Worm (Caenorhabditis elegans): ENCODE results near the gene Y49F6B.6.

Y49F6B.6 gene

DNA sequence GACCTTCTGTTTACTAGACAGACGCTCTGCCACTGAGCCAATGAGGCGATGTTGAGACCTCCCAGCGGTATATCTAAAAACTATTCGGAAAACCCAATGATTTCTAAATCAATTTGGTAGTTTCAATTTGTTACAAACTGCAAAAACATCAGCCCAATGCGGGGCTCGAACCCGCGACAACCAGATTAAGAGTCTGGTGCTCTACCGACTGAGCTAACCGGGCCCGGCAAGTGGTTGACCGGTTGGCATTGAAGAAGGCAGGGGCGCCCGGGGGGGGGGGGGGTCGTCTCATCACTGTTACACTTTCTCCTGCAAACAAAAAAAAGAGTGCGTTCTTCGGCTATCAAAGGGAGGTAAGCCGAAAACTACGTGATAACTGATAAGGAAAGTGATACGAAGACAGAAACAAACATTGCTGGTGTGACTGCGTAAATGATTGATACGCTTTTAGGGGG is 33.6 kb upstream of the Y49F6B.6 start (continued):
- TF ChIP-seq nhr-71 (tag; optimal IDR thresholded peaks at IDR 0.05) (peak; percentile 60), ceh-90 (tag; optimal IDR thresholded peaks at IDR 0.05) (no peak), nhr-84 (tag; optimal IDR thresholded peaks at IDR 0.05) (no peak), unc-62 (GFP tag; optimal IDR thresholded peaks at IDR 0.05) (no peak), ceh-82 (tag; optimal IDR thresholded peaks at IDR 0.05) (peak in 1 of 3 experiments; percentile 3), nhr-77 (tag; optimal IDR thresholded peaks at IDR 0.05) (no peak), jun-1 (tag; optimal IDR thresholded peaks at IDR 0.05) (peak; percentile 6), elt-3 (tag; optimal IDR thresholded peaks at IDR 0.05) (peak in 3 of 6 experiments; percentile 45 to 62 (median 46)), ces-1 (GFP tag; optimal IDR thresholded peaks at IDR 0.05) (no peak), mef-2 (tag; optimal IDR thresholded peaks at IDR 0.05) (no peak), nhr-28 (tag; optimal IDR thresholded peaks at IDR 0.05) (no peak), mab-9 (GFP tag; IDR thresholded peaks at IDR 0.05) (no peak), tbx-2 (tag; optimal IDR thresholded peaks at IDR 0.05) (peak; percentile 22)

DNA sequence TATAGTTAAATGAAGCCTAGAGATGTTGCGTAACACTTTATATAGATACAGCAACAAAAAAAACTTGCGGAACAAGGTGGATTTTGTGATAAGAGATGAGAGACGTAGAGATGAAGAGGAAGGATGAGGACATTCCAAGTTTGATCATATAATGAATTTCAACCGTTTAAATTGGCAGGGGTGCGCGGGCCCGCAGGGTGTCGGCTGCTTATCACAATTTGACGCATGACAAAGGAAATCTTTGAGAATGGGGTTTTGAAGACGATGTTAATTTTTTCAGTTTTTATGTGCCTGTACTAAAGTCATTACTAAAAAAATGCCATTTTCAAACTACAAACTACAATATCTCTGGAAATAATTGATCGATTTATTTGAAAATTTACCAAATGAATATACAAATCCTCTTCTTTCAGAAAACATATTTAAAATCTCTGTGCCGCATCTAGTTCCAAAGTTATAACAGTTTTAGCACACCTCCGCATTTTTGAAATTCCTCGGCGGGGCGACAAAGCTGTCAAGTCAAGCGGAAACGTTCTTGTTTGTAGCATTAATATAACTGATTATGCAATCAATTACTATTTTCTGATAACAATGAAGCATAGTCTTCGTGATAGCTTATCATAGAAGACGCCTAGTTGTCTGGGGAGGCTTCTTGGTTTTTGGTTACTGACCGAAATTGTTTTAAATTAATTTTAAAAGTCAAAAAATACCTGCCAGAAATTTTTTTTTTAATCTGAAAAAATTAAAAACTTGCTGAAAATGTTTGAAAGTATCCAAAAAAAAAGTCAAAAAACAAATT is 32.9 kb upstream of the Y49F6B.6 start:
- peak; percentile 86 for TF ChIP-seq elt-2 (tag; optimal IDR thresholded peaks at IDR 0.05)
- no peak for TF ChIP-seq swsn-7 (tag; optimal IDR thresholded peaks at IDR 0.05)
- peak; percentile 57 for TF ChIP-seq tlp-1 (tag; optimal IDR thresholded peaks at IDR 0.05)
- TF ChIP-seq xbp-1 (tag; optimal IDR thresholded peaks at IDR 0.05), result no peak
- TF ChIP-seq ceh-90 (tag; optimal IDR thresholded peaks at IDR 0.05), result no peak
- TF ChIP-seq C34B4.2 (tag; optimal IDR thresholded peaks at IDR 0.05), result no peak
- peak; percentile 59 for TF ChIP-seq snpc-4 (tag; optimal IDR thresholded peaks at IDR 0.05)

DNA sequence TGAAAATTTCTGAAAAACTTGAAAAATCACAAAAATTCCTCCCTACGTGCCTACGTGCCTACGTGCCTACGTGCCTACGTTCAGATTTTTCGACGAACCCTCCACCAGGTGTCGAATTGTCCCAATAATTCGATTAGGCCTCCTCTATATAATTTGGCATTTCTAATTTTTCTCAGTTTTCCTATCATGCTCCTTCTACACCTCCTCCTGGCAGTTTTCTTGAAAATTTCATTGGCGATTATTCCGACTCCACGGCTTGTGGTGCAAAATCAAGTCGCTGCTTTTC is 32.3 kb upstream of the Y49F6B.6 start, which contains the start of gene C16C8.17:
TSS of gene C16C8.17 (plus strand) at position 187 of the 286 bp plus-strand sequence.
- no peak for TF ChIP-seq nhr-12 (tag; optimal IDR thresholded peaks at IDR 0.05)
- TF ChIP-seq unc-86 (tag; optimal IDR thresholded peaks at IDR 0.05), result no peak
- no peak for TF ChIP-seq aha-1 (tag; optimal IDR thresholded peaks at IDR 0.05)
- TF ChIP-seq grh-1 (GFP tag; IDR thresholded peaks at IDR 0.05), result no peak
- no peak for TF ChIP-seq nhr-47 (tag; optimal IDR thresholded peaks at IDR 0.05)
- no peak for TF ChIP-seq nhr-11 (tag; optimal IDR thresholded peaks at IDR 0.05)
- TF ChIP-seq C04F5.9 (tag; optimal IDR thresholded peaks at IDR 0.05), result no peak
- no peak for TF ChIP-seq nhr-90 (tag; optimal IDR thresholded peaks at IDR 0.05; ENCODE audit: poor library complexity)
- TF ChIP-seq nhr-20 (tag; optimal IDR thresholded peaks at IDR 0.05), result no peak
- no peak for TF ChIP-seq ztf-4 (tag; optimal IDR thresholded peaks at IDR 0.05)
- TF ChIP-seq F16B12.6 (tag; optimal IDR thresholded peaks at IDR 0.05), result no peak

DNA sequence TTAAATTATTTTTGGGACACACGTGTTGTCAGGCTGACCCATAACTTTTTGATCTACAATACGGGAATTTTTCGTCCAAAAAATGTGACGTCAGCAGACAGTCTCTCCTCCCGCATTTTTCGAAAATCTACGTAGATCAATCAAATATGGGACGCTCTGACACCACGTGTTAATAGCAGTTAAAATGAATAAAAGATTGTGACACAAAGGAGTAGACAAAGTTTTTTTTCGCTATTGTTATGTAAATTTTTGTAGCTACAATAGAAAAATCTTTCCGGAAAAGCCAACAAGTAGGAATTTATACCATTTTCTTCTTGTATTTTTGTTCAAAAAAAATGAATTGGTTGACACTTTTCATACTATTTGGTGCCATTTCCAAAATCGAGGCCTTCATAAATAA is 31.5 kb upstream of the Y49F6B.6 start, which contains the start of gene C16C8.27:
TSS of gene C16C8.27 (plus strand) at position 301 of the 400 bp plus-strand sequence.
- TF ChIP-seq nhr-90 (tag; optimal IDR thresholded peaks at IDR 0.05; ENCODE audit: poor library complexity) (no peak), unc-30 (tag; optimal IDR thresholded peaks at IDR 0.05) (no peak), xbp-1 (tag; optimal IDR thresholded peaks at IDR 0.05) (no peak), dsc-1 (tag; optimal IDR thresholded peaks at IDR 0.05) (no peak), skn-1 (tag; optimal IDR thresholded peaks at IDR 0.05) (no peak), alr-1 (tag; optimal IDR thresholded peaks at IDR 0.05; ENCODE audit: borderline replicate concordance) (no peak), ceh-90 (tag; optimal IDR thresholded peaks at IDR 0.05) (no peak), ets-5 (GFP tag; IDR thresholded peaks at IDR 0.05) (no peak), nhr-19 (GFP tag; conservative IDR thresholded peaks at IDR 0.05) (no peak), nhr-28 (tag; optimal IDR thresholded peaks at IDR 0.05) (no peak), nhr-11 (tag; optimal IDR thresholded peaks at IDR 0.05) (no peak), unc-98 (GFP tag; IDR thresholded peaks at IDR 0.05) (no peak), unc-62 (GFP tag; optimal IDR thresholded peaks at IDR 0.05) (no peak), efl-3 (GFP tag; optimal IDR thresholded peaks at IDR 0.05) (no peak), mdl-1 (tag; optimal IDR thresholded peaks at IDR 0.05) (no peak), nhr-237 (tag; optimal IDR thresholded peaks at IDR 0.05) (no peak), nhr-20 (tag; optimal IDR thresholded peaks at IDR 0.05) (no peak), nhr-77 (tag; optimal IDR thresholded peaks at IDR 0.05) (no peak), lin-15B (tag; optimal IDR thresholded peaks at IDR 0.05) (no peak), zag-1 (tag; optimal IDR thresholded peaks at IDR 0.05) (no peak)

All from whole organism, L1 larva.